Fruit fly (Drosophila melanogaster) whole organism, prepupa: ENCODE data around the gene Oga.

ENCODE experiments used
- Blimp-1 ChIP-seq: fragments of 200-800 bp; sonication (Bioruptor generic); optimal IDR thresholded peaks from 3 replicates; lab custom pipeline; 2017; ENCODE audit warnings: missing biosample characterization, missing genetic modification characterization, mild to moderate bottlenecking, moderate library complexity, missing genetic modification reagents
- CG10669 ChIP-seq: fragments of 200-800 bp; sonication (Bioruptor generic); optimal IDR thresholded peaks from 3 replicates; lab custom pipeline; 2018; ENCODE audit warnings: missing biosample characterization, mild to moderate bottlenecking, missing genetic modification characterization, moderate library complexity
- CG11902 ChIP-seq: fragments of 200-800 bp; sonication (Bioruptor generic); optimal IDR thresholded peaks from 3 replicates; lab custom pipeline; 2016; ENCODE audit warnings: missing biosample characterization, missing genetic modification characterization
- CG15336 ChIP-seq: fragments of 200-800 bp; sonication (Bioruptor generic); IDR thresholded peaks from 2 replicates; pipeline ENCODE4 v1.3.6; 2022; ENCODE audit warnings: missing biosample characterization, missing genetic modification characterization
- CG1621 ChIP-seq: fragments of 200-800 bp; sonication (Bioruptor generic); optimal IDR thresholded peaks from 3 replicates; lab custom pipeline; 2018; ENCODE audit warnings: missing biosample characterization, mild to moderate bottlenecking, missing genetic modification characterization
- CG16779 ChIP-seq: fragments of 200-800 bp; sonication (Bioruptor generic); optimal IDR thresholded peaks from 3 replicates; lab custom pipeline; 2017; ENCODE audit warnings: missing biosample characterization, mild to moderate bottlenecking, missing genetic modification characterization
- CG34406 ChIP-seq: fragments of 200-800 bp; sonication (Bioruptor generic); optimal IDR thresholded peaks from 3 replicates; lab custom pipeline; 2016; ENCODE audit warnings: missing biosample characterization, missing genetic modification characterization
- CG4318 ChIP-seq: fragments of 200-800 bp; sonication (Bioruptor generic); optimal IDR thresholded peaks from 3 replicates; lab custom pipeline; 2017; ENCODE audit warnings: missing biosample characterization, mild to moderate bottlenecking, missing genetic modification characterization
- CG6163 ChIP-seq: fragments of 200-800 bp; sonication (Bioruptor generic); IDR thresholded peaks from 3 replicates; pipeline ENCODE4 v1.3.6; 2022; ENCODE audit warnings: missing biosample characterization, missing genetic modification characterization
- CG6276 ChIP-seq: fragments of 200-800 bp; sonication (Bioruptor generic); optimal IDR thresholded peaks from 2 replicates; lab custom pipeline; 2017; ENCODE audit warnings: missing biosample characterization, mild to moderate bottlenecking, missing genetic modification characterization
- CG6792 ChIP-seq: fragments of 200-800 bp; sonication (Bioruptor generic); optimal IDR thresholded peaks from 3 replicates; lab custom pipeline; 2016; ENCODE audit warnings: missing biosample characterization, missing genetic modification characterization
- CG6808 ChIP-seq: fragments of 200-800 bp; sonication (Bioruptor generic); optimal IDR thresholded peaks from 3 replicates; lab custom pipeline; 2017; ENCODE audit warnings: missing biosample characterization, missing genetic modification characterization, mild to moderate bottlenecking, moderate library complexity, missing genetic modification reagents
- CG6854 ChIP-seq: fragments of 200-800 bp; sonication (Bioruptor generic); optimal IDR thresholded peaks from 2 replicates; lab custom pipeline; 2017; ENCODE audit warnings: missing biosample characterization, mild to moderate bottlenecking, missing genetic modification characterization
- CG7368 ChIP-seq: fragments of 200-800 bp; sonication (Bioruptor generic); optimal IDR thresholded peaks from 3 replicates; lab custom pipeline; 2016; ENCODE audit warnings: missing biosample characterization, missing genetic modification characterization
- CG8119 ChIP-seq: fragments of 200-800 bp; sonication (Bioruptor generic); IDR thresholded peaks from 3 replicates; pipeline ENCODE4 v1.3.6; 2022; ENCODE audit warnings: missing biosample characterization, missing genetic modification characterization
- CG8319 ChIP-seq: fragments of 200-800 bp; sonication (Bioruptor generic); optimal IDR thresholded peaks from 3 replicates; lab custom pipeline; 2016; ENCODE audit warnings: missing biosample characterization, missing genetic modification characterization
- CG8632 ChIP-seq: fragments of 200-800 bp; sonication (Bioruptor generic); optimal IDR thresholded peaks from 3 replicates; lab custom pipeline; 2016; ENCODE audit warnings: missing biosample characterization, missing genetic modification characterization
- CG9139 ChIP-seq: fragments of 200-800 bp; sonication (Bioruptor generic); optimal IDR thresholded peaks from 3 replicates; lab custom pipeline; 2017; ENCODE audit warnings: missing biosample characterization, mild to moderate bottlenecking, missing genetic modification characterization
- Eip78C ChIP-seq: fragments of 200-800 bp; sonication (Bioruptor generic); peaks from one replicate; lab custom pipeline; 2016; ENCODE audit warnings: missing biosample characterization, missing genetic modification characterization
- Gug ChIP-seq: fragments of 200-800 bp; sonication (Bioruptor generic); IDR thresholded peaks from 2 replicates; pipeline ENCODE4 v1.3.6; 2022; ENCODE audit warnings: missing biosample characterization, missing genetic modification characterization
- Hr38 ChIP-seq: sonication (Bioruptor generic); optimal IDR thresholded peaks from 2 replicates; lab custom pipeline; 2016; ENCODE audit warnings: missing biosample characterization, missing genetic modification characterization
- Hr39 ChIP-seq: fragments of 200-800 bp; sonication (Bioruptor generic); optimal IDR thresholded peaks from 2 replicates; lab custom pipeline; 2016; ENCODE audit warnings: missing biosample characterization, missing genetic modification characterization
- Hr4 ChIP-seq: fragments of 200-800 bp; sonication (Bioruptor generic); optimal IDR thresholded peaks from 3 replicates; lab custom pipeline; 2016; ENCODE audit warnings: missing biosample characterization, missing genetic modification characterization
- Lpt ChIP-seq: fragments of 200-800 bp; sonication (Bioruptor generic); optimal IDR thresholded peaks from 3 replicates; lab custom pipeline; 2016; ENCODE audit warnings: missing biosample characterization, missing genetic modification characterization
- Met ChIP-seq: fragments of 200-800 bp; sonication (Bioruptor generic); optimal IDR thresholded peaks from 3 replicates; lab custom pipeline; 2016; ENCODE audit warnings: missing biosample characterization, missing genetic modification characterization
- Smox ChIP-seq: fragments of 200-800 bp; sonication (Bioruptor generic); optimal IDR thresholded peaks from 3 replicates; lab custom pipeline; 2016; ENCODE audit warnings: missing biosample characterization, missing genetic modification characterization
- Sox102F ChIP-seq: fragments of 200-800 bp; sonication (Bioruptor generic); optimal IDR thresholded peaks from 2 replicates; lab custom pipeline; 2016; ENCODE audit warnings: missing biosample characterization, mild to moderate bottlenecking, missing genetic modification characterization
- Sox14 ChIP-seq: fragments of 200-800 bp; sonication (Bioruptor generic); optimal IDR thresholded peaks from 3 replicates; lab custom pipeline; 2016; ENCODE audit warnings: missing biosample characterization, missing genetic modification characterization
- Sox15 ChIP-seq: fragments of 200-800 bp; sonication (Bioruptor generic); optimal IDR thresholded peaks from 3 replicates; lab custom pipeline; 2016; ENCODE audit warnings: missing biosample characterization, missing genetic modification characterization
- acj6 ChIP-seq: fragments of 200-800 bp; sonication (Bioruptor generic); optimal IDR thresholded peaks from 3 replicates; lab custom pipeline; 2016; ENCODE audit warnings: missing biosample characterization, missing genetic modification characterization
- dac ChIP-seq: fragments of 200-800 bp; sonication (Bioruptor generic); optimal IDR thresholded peaks from 2 replicates; lab custom pipeline; 2017; ENCODE audit warnings: missing biosample characterization, mild to moderate bottlenecking, missing genetic modification characterization
- dsx ChIP-seq: fragments of 200-800 bp; optimal IDR thresholded peaks from 3 replicates; lab custom pipeline; 2019; ENCODE audit warnings: missing biosample characterization, mild to moderate bottlenecking, missing genetic modification characterization, moderate library complexity; ENCODE audit not compliant: poor library complexity, severe bottlenecking
- fd59A ChIP-seq: fragments of 200-800 bp; sonication (Bioruptor generic); optimal IDR thresholded peaks from 2 replicates; lab custom pipeline; 2017; ENCODE audit warnings: missing biosample characterization, mild to moderate bottlenecking, missing genetic modification characterization, missing genetic modification reagents
- net ChIP-seq: fragments of 200-800 bp; sonication (Bioruptor generic); optimal IDR thresholded peaks from 3 replicates; lab custom pipeline; 2016; ENCODE audit warnings: missing biosample characterization, missing genetic modification characterization
- salr ChIP-seq, 2 experiments: fragments of 200-800 bp; sonication (Bioruptor generic); optimal IDR thresholded peaks; 3 replicates each; lab custom pipeline; 2016 to 2018; ENCODE audit warnings: missing biosample characterization in 2 of 2, missing genetic modification characterization in 2 of 2, mild to moderate bottlenecking in 1 of 2
- spab ChIP-seq: fragments of 200-800 bp; sonication (Bioruptor generic); optimal IDR thresholded peaks from 2 replicates; lab custom pipeline; 2017; ENCODE audit warnings: missing biosample characterization, mild to moderate bottlenecking, missing genetic modification characterization, missing genetic modification reagents
- ss ChIP-seq, 2 experiments: fragments of 200-800 bp; sonication (Bioruptor generic); optimal IDR thresholded peaks; 2 replicates in 1 of 2; 3 replicates in 1 of 2; lab custom pipeline; 2017 to 2018; ENCODE audit warnings: mild to moderate bottlenecking in 2 of 2, missing biosample characterization in 2 of 2, missing genetic modification characterization in 2 of 2, moderate library complexity in 1 of 2
- svp ChIP-seq: fragments of 200-800 bp; sonication (Bioruptor generic); peaks from one replicate; lab custom pipeline; 2016; ENCODE audit warnings: missing biosample characterization, missing genetic modification characterization
- vri ChIP-seq: fragments of 200-800 bp; sonication (Bioruptor generic); optimal IDR thresholded peaks from 3 replicates; lab custom pipeline; 2016; ENCODE audit warnings: missing biosample characterization, mild to moderate bottlenecking, missing genetic modification characterization

Gene Oga

DNA sequence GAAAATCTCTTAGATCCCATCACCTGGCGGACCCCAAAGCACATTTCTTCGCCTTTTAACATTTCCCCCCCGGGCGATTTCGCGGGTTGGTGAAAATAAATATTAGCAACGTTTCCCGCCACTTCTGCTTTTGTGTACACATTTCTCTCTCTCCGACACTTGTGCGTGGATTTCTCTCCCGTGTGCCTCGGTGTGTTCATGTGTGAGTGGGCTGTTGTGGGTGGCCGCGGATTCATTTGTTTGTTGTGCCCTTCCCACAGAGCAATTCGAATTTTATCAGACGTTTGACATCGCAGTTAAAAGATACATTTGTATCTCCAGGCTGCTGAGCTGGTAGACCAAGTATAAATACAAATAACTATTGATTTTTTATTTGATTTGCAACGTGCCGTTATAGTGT lies 5.4 kb downstream of the Oga start (continued):
- TF ChIP-seq CG10669 (no peak), Sox14 (GFP tag; lab: Kevin White, UChicago) (peak; percentile 69), svp (no peak), Gug (GFP tag; lab: Robert Waterston, UW) (no peak; the same call in 1 of the 2 replicates), CG15336 (GFP tag; lab: Robert Waterston, UW) (peak; percentile 60), fd59A (GFP tag; lab: Kevin White, UChicago) (no peak), net (GFP tag; lab: Kevin White, UChicago) (peak; percentile 46), dac (GFP tag; lab: Kevin White, UChicago) (no peak), CG6854 (GFP tag; lab: Kevin White, UChicago) (no peak), CG8119 (GFP tag; lab: Robert Waterston, UW) (peak; percentile 65; the same call in 1 of the 3 replicates), CG8632 (GFP tag; lab: Kevin White, UChicago) (peak; percentile 44), CG4318 (GFP tag; lab: Kevin White, UChicago) (no peak), CG6276 (no peak), CG6808 (no peak)

DNA sequence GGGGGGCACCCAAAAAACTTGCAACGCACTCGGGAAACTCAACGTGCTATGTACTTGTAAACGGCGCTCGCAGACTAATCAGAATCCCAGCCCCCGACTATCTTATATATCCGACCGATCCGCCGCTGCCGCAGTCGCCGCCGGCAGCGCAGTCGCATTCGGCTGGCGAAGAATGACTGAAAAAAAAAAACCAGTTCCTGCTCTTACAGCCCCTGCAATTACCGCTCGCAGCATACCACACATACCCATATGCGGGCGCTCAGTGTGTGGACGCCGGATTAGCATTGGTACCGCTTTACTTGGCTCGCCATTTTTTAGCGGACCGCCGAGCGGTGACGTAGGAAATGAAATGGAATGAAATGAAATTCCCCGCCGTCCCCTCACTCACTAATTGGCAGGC lies 18.2 kb downstream of the Oga start, which contains the start of gene e:
Gene e, minus strand, starts transcription at position 79 of the 400 bp plus-strand sequence.
- TF ChIP-seq Eip78C (GFP tag; lab: Kevin White, UChicago) (peak; percentile 59), CG6808 (no peak)

DNA sequence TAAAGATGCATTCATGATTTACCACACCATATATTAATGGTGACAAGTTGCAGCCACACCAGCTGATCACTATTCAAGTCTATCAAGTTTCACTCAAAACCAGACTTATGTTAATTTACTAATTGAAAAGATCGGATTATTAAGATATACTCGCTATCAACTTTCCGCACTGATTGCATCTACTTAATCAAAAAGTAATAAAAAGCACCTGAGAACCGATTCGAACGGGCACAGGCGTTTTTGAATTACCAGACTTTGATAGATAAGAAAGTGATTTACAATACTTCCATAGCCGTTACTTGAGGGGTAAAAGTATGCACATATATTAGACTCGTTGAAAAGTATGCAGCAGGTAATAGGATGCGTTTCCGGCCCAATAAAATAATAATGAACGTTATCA lies 22.5 kb downstream of the Oga start:
- TF ChIP-seq vri (no peak), CG6808 (no peak), CG8119 (GFP tag; lab: Robert Waterston, UW) (no peak), Met (no peak), Smox (GFP tag; lab: Kevin White, UChicago) (no peak), Hr38 (GFP tag; lab: Kevin White, UChicago) (no peak), spab (GFP tag; lab: Kevin White, UChicago) (no peak), acj6 (no peak), Sox102F (GFP tag; lab: Kevin White, UChicago) (no peak)

dm6 chr3R:21242318-21242717 lies 23.4 kb downstream of the Oga start, which contains the start of gene CG5892:
CG5892 (plus strand) TSS chr3R:21242618.
- TF ChIP-seq CG8319 (GFP tag; lab: Kevin White, UChicago) (no peak), Hr4 (GFP tag; lab: Kevin White, UChicago) (no peak), fd59A (GFP tag; lab: Kevin White, UChicago) (no peak), CG11902 (no peak), Gug (GFP tag; lab: Robert Waterston, UW) (no peak), CG10669 (no peak), CG6163 (GFP tag; lab: Robert Waterston, UW) (no peak), spab (GFP tag; lab: Kevin White, UChicago) (no peak), CG8632 (GFP tag; lab: Kevin White, UChicago) (no peak), CG1621 (tag; lab: Kevin White, UChicago) (no peak), salr (GFP tag; optimal IDR thresholded peaks at IDR 0.05; lab: Kevin White, UChicago) (no peak), Lpt (GFP tag; lab: Kevin White, UChicago) (no peak), Sox15 (GFP tag; lab: Kevin White, UChicago) (no peak), Blimp-1 (GFP tag; lab: Kevin White, UChicago) (no peak), CG16779 (tag; lab: Kevin White, UChicago) (no peak)

- TF ChIP-seq vri (no peak), CG6792 (GFP tag; lab: Kevin White, UChicago) (no peak), ss (GFP tag; optimal IDR thresholded peaks at IDR 0.05; lab: Kevin White, UChicago) (no peak), CG11902 (no peak), CG6808 (no peak), Lpt (GFP tag; lab: Kevin White, UChicago) (no peak), Hr39 (GFP tag; lab: Kevin White, UChicago) (no peak), svp (no peak), CG9139 (GFP tag; lab: Kevin White, UChicago) (no peak), CG7368 (GFP tag; lab: Kevin White, UChicago) (no peak), Met (no peak), salr (GFP tag; optimal IDR thresholded peaks at IDR 0.05; lab: Kevin White, UChicago) (no peak), dsx (no peak), CG34406 (GFP tag; lab: Kevin White, UChicago) (no peak)
These were observed 27.0 kb downstream of the Oga start for dm6 chr3R:21245846-21246245.
